Fruit fly (Drosophila melanogaster) whole organism, prepupa: ENCODE results near the gene CG15019.

Experiments used
- CG6854 ChIP-seq: fragments of 200-800 bp; sonication (Bioruptor generic); optimal IDR thresholded peaks from 2 replicates; lab custom pipeline; 2017; ENCODE audit warnings: missing biosample characterization, mild to moderate bottlenecking, missing genetic modification characterization
- CG9139 ChIP-seq: fragments of 200-800 bp; sonication (Bioruptor generic); optimal IDR thresholded peaks from 3 replicates; lab custom pipeline; 2017; ENCODE audit warnings: missing biosample characterization, mild to moderate bottlenecking, missing genetic modification characterization
- dac ChIP-seq: fragments of 200-800 bp; sonication (Bioruptor generic); optimal IDR thresholded peaks from 2 replicates; lab custom pipeline; 2017; ENCODE audit warnings: missing biosample characterization, mild to moderate bottlenecking, missing genetic modification characterization

- TF ChIP-seq dac (GFP tag; lab: Kevin White, UChicago) = no peak
- TF ChIP-seq CG6854 = no peak
- TF ChIP-seq CG9139 (GFP tag; lab: Kevin White, UChicago) = no peak
These were observed 2.6 kb downstream of the CG15019 start, which contains the start of gene Syx17 for dm6 chr3L:4403180-4403769.
